Worm (Caenorhabditis elegans): ENCODE measurements around the gene Y47D3A.14.

Gene Y47D3A.14

ce11 chrIII:11236788-11237187 lies at the start of gene Y47D3A.14, which contains the start of gene aakb-2:
Gene Y47D3A.14, minus strand, starts transcription at chrIII:11236868.
Gene aakb-2, plus strand, starts transcription at chrIII:11237143.
- TF ChIP-seq ekl-4 (GFP tag; IDR thresholded peaks at IDR 0.05) (no peak), C17E4.6 (GFP tag; IDR thresholded peaks at IDR 0.05) (no peak), let-526 (GFP tag; IDR thresholded peaks at IDR 0.05) (no peak), attf-5 (GFP tag; optimal IDR thresholded peaks at IDR 0.05) (peak; percentile 73), T26A5.8 (tag; optimal IDR thresholded peaks at IDR 0.05) (no peak), tbp1 (GFP tag; optimal IDR thresholded peaks at IDR 0.05) (peak; percentile 9), mxl-1 (tag; optimal IDR thresholded peaks at IDR 0.05) (no peak), zfh-2 (GFP tag; conservative IDR thresholded peaks at IDR 0.05) (peak; percentile 52), snpc-4 (GFP tag; optimal IDR thresholded peaks at IDR 0.05) (no peak), snpc-4 (tag; optimal IDR thresholded peaks at IDR 0.05) (peak in 1 of 4 experiments; percentile 6), attf-3 (GFP tag; conservative IDR thresholded peaks at IDR 0.05) (no peak), egrh-3 (GFP tag; IDR thresholded peaks at IDR 0.05) (0 out of 2 replicates have a peak, but pooled peaks have one; percentile 5), rpc-1 (optimal IDR thresholded peaks at IDR 0.05) (peak; percentile 19), rpc-1 (tag; optimal IDR thresholded peaks at IDR 0.05) (no peak), hmg-1.2 (GFP tag; IDR thresholded peaks at IDR 0.05) (peak; percentile 13; the same call in 1 of the 2 replicates), mcd-1 (GFP tag; IDR thresholded peaks at IDR 0.05) (peak; percentile 53), ztf-22 (GFP tag; optimal IDR thresholded peaks at IDR 0.05) (no peak), repo-1 (tag; optimal IDR thresholded peaks at IDR 0.05) (no peak), K12H6.12 (tag; optimal IDR thresholded peaks at IDR 0.05) (no peak), B0336.3 (GFP tag; IDR thresholded peaks at IDR 0.05) (peak; percentile 33; the same call in 1 of the 2 replicates), ceh-100 (GFP tag; IDR thresholded peaks at IDR 0.05) (peak; percentile 55), lin-35 (GFP tag; optimal IDR thresholded peaks at IDR 0.05) (no peak), nhr-80 (tag; optimal IDR thresholded peaks at IDR 0.05) (peak; percentile 25), dox-1 (GFP tag; IDR thresholded peaks at IDR 0.05) (peak; percentile 42; the same call in 1 of the 2 replicates), snpc-3.4 (tag; optimal IDR thresholded peaks at IDR 0.05) (peak; percentile 39), F57C9.4 (tag; optimal IDR thresholded peaks at IDR 0.05) (no peak)

ce11 chrIII:11286069-11286468 lies 49.4 kb upstream of the Y47D3A.14 start:
- TF ChIP-seq B0336.3 (GFP tag; IDR thresholded peaks at IDR 0.05) (no peak), let-607 (tag; optimal IDR thresholded peaks at IDR 0.05) (peak in 1 of 2 experiments; percentile 18), dpl-1 (GFP tag; optimal IDR thresholded peaks at IDR 0.05) (peak; percentile 43), snpc-1.1 (tag; optimal IDR thresholded peaks at IDR 0.05; ENCODE audit: insufficient read depth) (no peak), attf-5 (GFP tag; optimal IDR thresholded peaks at IDR 0.05) (no peak), F37B4.10 (GFP tag; IDR thresholded peaks at IDR 0.05) (no peak), D2030.7 (GFP tag; IDR thresholded peaks at IDR 0.05) (0 out of 2 replicates have a peak, but pooled peaks have one; percentile 21), efl-1 (GFP tag; optimal IDR thresholded peaks at IDR 0.05) (peak; percentile 62), lin-54 (GFP tag; optimal IDR thresholded peaks at IDR 0.05) (peak; percentile 83), ztf-3 (GFP tag; optimal IDR thresholded peaks at IDR 0.05) (no peak), let-526 (GFP tag; IDR thresholded peaks at IDR 0.05) (no peak), nhr-120 (GFP tag; IDR thresholded peaks at IDR 0.05) (no peak), xnd-1 (tag; optimal IDR thresholded peaks at IDR 0.05) (no peak), mes-4 (tag; optimal IDR thresholded peaks at IDR 0.05) (no peak), B0261.1 (tag; optimal IDR thresholded peaks at IDR 0.05) (no peak), akir-1 (GFP tag; optimal IDR thresholded peaks at IDR 0.05) (no peak), Y95B8A.8 (GFP tag; IDR thresholded peaks at IDR 0.05) (no peak), F49E8.2 (tag; optimal IDR thresholded peaks at IDR 0.05; ENCODE audit: insufficient read depth) (no peak), lin-35 (GFP tag; optimal IDR thresholded peaks at IDR 0.05) (peak in 1 of 3 experiments; percentile 44), nfyb-1 (GFP tag; IDR thresholded peaks at IDR 0.05) (no peak), mcd-1 (GFP tag; IDR thresholded peaks at IDR 0.05) (peak; percentile 45), zim-3 (tag; optimal IDR thresholded peaks at IDR 0.05) (no peak), ceh-100 (GFP tag; IDR thresholded peaks at IDR 0.05) (0 out of 2 replicates have a peak, but pooled peaks have one; percentile 17)

Measured in whole organism, young adult.